Fruit fly (Drosophila melanogaster): ENCODE measurements around the gene ranshi.
A peak's percentile ranks its signal among the peaks of the same experiment; 100 is the strongest.

DNA sequence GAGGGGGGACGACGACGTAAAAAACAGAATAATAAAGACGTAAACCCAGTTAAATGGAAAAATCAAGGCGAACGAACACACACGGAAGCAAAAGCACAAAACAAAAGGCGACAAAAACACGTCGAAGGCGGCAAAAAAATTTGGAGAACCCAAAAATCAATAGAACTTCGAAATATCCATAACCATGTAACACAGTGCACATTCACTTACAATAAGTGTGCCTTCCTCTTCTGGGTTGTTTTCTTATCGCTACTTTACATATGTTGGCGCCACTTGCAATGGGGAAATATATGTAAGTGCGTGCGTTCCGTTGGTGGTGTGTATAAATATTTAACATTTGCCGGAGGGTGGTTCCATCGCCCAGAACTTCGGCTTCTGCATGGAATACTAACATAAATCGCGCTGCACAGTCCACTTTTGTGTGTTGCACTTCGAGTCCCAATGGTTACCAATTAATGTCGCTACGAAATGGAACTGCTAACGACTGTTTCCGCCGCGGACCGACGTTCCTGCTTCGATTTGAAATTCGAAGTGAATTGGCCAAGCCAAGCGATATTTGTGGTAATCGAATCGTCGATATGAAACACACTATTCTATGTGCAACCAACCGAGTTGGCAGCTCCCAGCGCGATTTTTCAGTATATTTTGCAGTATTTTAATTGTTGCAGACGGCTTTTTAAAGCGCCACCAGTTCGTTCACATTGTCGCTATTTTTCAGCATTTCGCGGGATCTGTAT is 17.8 kb upstream of the ranshi start, which contains the start of the genes CG9801 and Nasp:
- no peak for TF ChIP-seq kay (GFP tag; ENCODE audit: borderline replicate concordance)
- no peak for TF ChIP-seq toe (GFP tag; optimal IDR thresholded peaks at IDR 0.05)
- no peak for TF ChIP-seq CG5204 (GFP tag; optimal IDR thresholded peaks at IDR 0.05)
- no peak for TF ChIP-seq CG7045 (GFP tag; optimal IDR thresholded peaks at IDR 0.05)
- TF ChIP-seq tj (GFP tag; optimal IDR thresholded peaks at IDR 0.05): no peak
- peak; percentile 57 for TF ChIP-seq bab1 (GFP tag; optimal IDR thresholded peaks at IDR 0.05)
- TF ChIP-seq CG7101 (tag; optimal IDR thresholded peaks at IDR 0.05): peak; percentile 30

All from whole organism, adult.